Fruit fly (Drosophila melanogaster) whole organism, pupa: Measurements from ENCODE around the gene Ac76E.

ENCODE experiments used
- CG13204 ChIP-seq: fragments of 200-800 bp; sonication (Bioruptor generic); optimal IDR thresholded peaks from 2 replicates; lab custom pipeline; 2018; ENCODE audit warnings: missing biosample characterization, mild to moderate bottlenecking, missing genetic modification characterization, moderate library complexity
- CG15710 ChIP-seq: fragments of 200-800 bp; sonication (Bioruptor generic); optimal IDR thresholded peaks from 2 replicates; lab custom pipeline; 2018; ENCODE audit warnings: missing biosample characterization, mild to moderate bottlenecking, missing genetic modification characterization, moderate library complexity
- CG34367 ChIP-seq: fragments of 200-800 bp; sonication (Bioruptor generic); optimal IDR thresholded peaks from 2 replicates; lab custom pipeline; 2018; ENCODE audit warnings: missing biosample characterization, mild to moderate bottlenecking, missing genetic modification characterization
- CG8301 ChIP-seq: fragments of 200-800 bp; sonication (Bioruptor generic); optimal IDR thresholded peaks from 2 replicates; lab custom pipeline; 2018; ENCODE audit warnings: missing biosample characterization, mild to moderate bottlenecking, missing genetic modification characterization
- D1 ChIP-seq: fragments of 200-800 bp; sonication (Bioruptor generic); optimal IDR thresholded peaks from 2 replicates; lab custom pipeline; 2018; ENCODE audit warnings: missing biosample characterization, mild to moderate bottlenecking, missing genetic modification characterization, moderate library complexity
- EcR ChIP-seq: fragments of 200-800 bp; sonication (Bioruptor generic); optimal IDR thresholded peaks from 3 replicates; lab custom pipeline; 2019; ENCODE audit warnings: missing biosample characterization, missing genetic modification characterization, mild to moderate bottlenecking, moderate library complexity, missing genetic modification reagents
- Pif1A ChIP-seq: fragments of 200-800 bp; sonication (Bioruptor generic); optimal IDR thresholded peaks from 3 replicates; lab custom pipeline; 2016; ENCODE audit warnings: missing biosample characterization, missing genetic modification characterization
- Snoo ChIP-seq: fragments of 200-800 bp; sonication (Bioruptor generic); optimal IDR thresholded peaks from 3 replicates; lab custom pipeline; 2017; ENCODE audit warnings: missing biosample characterization, mild to moderate bottlenecking, missing genetic modification characterization, inconsistent platforms

dm6 chr3L:19904411-19905135 is 34.5 kb upstream of the Ac76E start:
- TF ChIP-seq CG13204 (GFP tag; lab: Kevin White, UChicago) = peak; percentile 25
- no peak for TF ChIP-seq CG8301
- TF ChIP-seq D1 (tag; lab: Kevin White, UChicago) = no peak
- no peak for TF ChIP-seq CG15710 (tag; lab: Kevin White, UChicago)
- peak; percentile 36 for TF ChIP-seq EcR (GFP tag; lab: Kevin White, UChicago)
- TF ChIP-seq Snoo (tag; lab: Kevin White, UChicago) = no peak
- no peak for TF ChIP-seq Pif1A (GFP tag; lab: Kevin White, UChicago)
- no peak for TF ChIP-seq CG34367 (tag; lab: Kevin White, UChicago)
